Fruit fly (Drosophila melanogaster) ovary, adult (tissue): ENCODE results near the gene CG32795.

ENCODE experiments used
- CG17801 ChIP-seq: fragments of 200-800 bp; optimal IDR thresholded peaks from 2 replicates; lab custom pipeline; 2019; ENCODE audit warnings: missing biosample characterization, mild to moderate bottlenecking, missing genetic modification characterization, moderate library complexity; ENCODE audit not compliant: partially characterized antibody

The CG32795 gene

dm6 chrX:2787267-2787666 is 3.1 kb downstream of the CG32795 start:
- peak; percentile 94 for TF ChIP-seq CG17801 (GFP tag; lab: Kevin White, UChicago)

- peak; percentile 60 for TF ChIP-seq CG17801 (GFP tag; lab: Kevin White, UChicago)
Measured at dm6 chrX:2786553-2787118, 3.7 kb downstream of the CG32795 start.

dm6 chrX:2765440-2765839 is 24.9 kb downstream of the CG32795 start:
- TF ChIP-seq CG17801 (GFP tag; lab: Kevin White, UChicago) = no peak

- no peak for TF ChIP-seq CG17801 (GFP tag; lab: Kevin White, UChicago)
Measured at dm6 chrX:2761198-2761597, 29.2 kb downstream of the CG32795 start.

- no peak for TF ChIP-seq CG17801 (GFP tag; lab: Kevin White, UChicago)
Measured at dm6 chrX:2757400-2757799, 33.0 kb downstream of the CG32795 start.

- TF ChIP-seq CG17801 (GFP tag; lab: Kevin White, UChicago) = no peak
Measured at dm6 chrX:2749693-2750092, 40.7 kb downstream of the CG32795 start.

DNA sequence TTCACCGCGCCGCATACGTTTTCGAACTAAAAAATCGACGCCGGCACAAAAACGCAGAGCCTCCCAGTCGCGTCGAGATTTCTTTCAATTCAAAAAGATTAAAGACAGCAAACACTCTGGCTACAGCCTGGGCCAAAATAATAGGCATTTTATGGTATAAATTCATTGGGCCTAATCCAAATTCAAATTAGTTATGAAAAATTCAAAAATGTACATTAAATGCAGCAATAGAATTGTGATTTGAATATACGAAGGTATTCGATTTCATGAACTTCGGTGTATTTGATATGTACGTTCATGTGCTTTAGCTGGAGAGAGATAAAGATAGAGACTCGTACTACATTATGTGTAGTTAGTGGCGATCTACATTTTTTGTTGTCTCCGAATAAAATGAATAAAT is 46.3 kb downstream of the CG32795 start, which contains the start of gene Syx4:
Gene Syx4, minus strand, starts transcription at position 35 of the 400 bp plus-strand sequence.
- TF ChIP-seq CG17801 (GFP tag; lab: Kevin White, UChicago) = peak; percentile 73

DNA sequence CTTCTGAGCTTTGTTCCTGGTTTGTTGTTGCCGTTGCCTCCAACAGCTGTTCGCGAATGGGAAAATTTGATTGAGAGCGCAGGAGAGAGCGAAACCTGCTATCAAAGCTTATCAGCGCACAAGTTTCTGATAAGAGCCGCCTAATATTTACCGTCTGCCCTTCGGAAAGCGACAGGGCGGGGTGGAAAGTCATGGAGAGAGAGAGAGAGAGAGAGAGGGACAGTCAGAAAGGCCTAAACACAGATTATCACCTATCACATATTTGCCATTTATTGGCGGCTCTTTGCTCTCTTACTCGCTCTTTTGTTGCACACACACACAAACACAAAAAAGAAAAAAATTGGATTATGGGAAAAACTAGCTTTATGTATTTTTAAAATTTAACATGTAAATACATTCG is 46.8 kb downstream of the CG32795 start:
- no peak for TF ChIP-seq CG17801 (GFP tag; lab: Kevin White, UChicago)

DNA sequence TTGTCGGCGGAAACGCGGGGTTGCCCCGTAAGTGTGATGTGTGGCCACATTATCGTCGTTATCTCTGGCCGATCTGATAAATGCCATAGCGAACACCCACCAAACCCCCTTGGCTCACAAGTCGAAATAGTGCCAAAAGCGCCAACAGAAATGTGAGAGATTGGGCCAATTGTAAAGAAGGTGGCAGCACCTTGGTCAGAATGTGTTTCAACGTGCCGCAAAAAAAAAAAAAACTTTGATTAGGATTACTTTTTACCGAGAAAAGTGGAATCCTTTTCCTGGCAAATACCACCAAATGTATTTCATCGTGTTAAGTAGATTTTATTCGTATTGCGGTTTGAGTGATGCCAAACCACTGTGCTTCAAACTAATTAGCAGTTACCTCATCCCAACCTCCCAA is 47.3 kb downstream of the CG32795 start:
- TF ChIP-seq CG17801 (GFP tag; lab: Kevin White, UChicago) = peak; percentile 24

- TF ChIP-seq CG17801 (GFP tag; lab: Kevin White, UChicago) = peak; percentile 86
Measured at dm6 chrX:2742067-2742466, 48.3 kb downstream of the CG32795 start.

DNA sequence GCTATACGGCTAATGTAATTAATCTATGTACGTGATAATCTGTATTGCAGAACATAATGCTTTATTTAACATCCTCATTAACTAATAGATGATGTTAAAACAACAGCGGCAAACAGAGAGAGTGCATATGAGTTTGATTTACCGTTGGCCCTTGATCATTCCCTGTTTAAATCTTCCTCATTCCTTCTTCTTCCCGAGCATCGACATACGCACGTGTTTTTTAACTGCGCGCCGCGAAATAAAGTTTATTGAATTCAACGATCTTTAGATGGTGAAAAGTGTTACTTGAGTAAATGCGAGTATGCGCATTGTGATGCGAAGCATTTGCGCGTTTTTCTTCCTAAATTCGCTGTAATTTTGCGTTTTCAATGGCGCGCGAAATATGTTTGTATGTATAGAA is 50.3 kb downstream of the CG32795 start, which contains the start of gene kirre:
Gene kirre, plus strand, starts transcription at position 301 of the 400 bp plus-strand sequence.
- TF ChIP-seq CG17801 (GFP tag; lab: Kevin White, UChicago) = no peak

- TF ChIP-seq CG17801 (GFP tag; lab: Kevin White, UChicago) = no peak
Measured at dm6 chrX:2738663-2739062, 51.7 kb downstream of the CG32795 start, which contains the start of gene crm. Gene crm (minus strand): TSS chrX:2738773.
